Fruit fly (Drosophila melanogaster) whole organism, prepupa: Measurements from ENCODE around the gene Art9.

Experiments used
- Blimp-1 ChIP-seq: fragments of 200-800 bp; sonication (Bioruptor generic); optimal IDR thresholded peaks from 3 replicates; lab custom pipeline; 2017; ENCODE audit warnings: missing biosample characterization, missing genetic modification characterization, mild to moderate bottlenecking, moderate library complexity, missing genetic modification reagents
- CG10631 ChIP-seq: fragments of 200-800 bp; sonication (Bioruptor generic); optimal IDR thresholded peaks from 2 replicates; lab custom pipeline; 2016; ENCODE audit warnings: missing biosample characterization, missing genetic modification characterization
- CG10669 ChIP-seq: fragments of 200-800 bp; sonication (Bioruptor generic); optimal IDR thresholded peaks from 3 replicates; lab custom pipeline; 2018; ENCODE audit warnings: missing biosample characterization, mild to moderate bottlenecking, missing genetic modification characterization, moderate library complexity
- CG11294 ChIP-seq: fragments of 200-800 bp; sonication (Bioruptor generic); IDR thresholded peaks from 2 replicates; pipeline ENCODE4 v1.3.6; 2022; ENCODE audit warnings: missing biosample characterization, missing genetic modification characterization
- CG11762 ChIP-seq: fragments of 200-800 bp; sonication (Bioruptor generic); optimal IDR thresholded peaks from 3 replicates; lab custom pipeline; 2016; ENCODE audit warnings: missing biosample characterization, missing genetic modification characterization; ENCODE audit not compliant: insufficient read depth
- CG11902 ChIP-seq: fragments of 200-800 bp; sonication (Bioruptor generic); optimal IDR thresholded peaks from 3 replicates; lab custom pipeline; 2016; ENCODE audit warnings: missing biosample characterization, missing genetic modification characterization
- CG16779 ChIP-seq: fragments of 200-800 bp; sonication (Bioruptor generic); optimal IDR thresholded peaks from 3 replicates; lab custom pipeline; 2017; ENCODE audit warnings: missing biosample characterization, mild to moderate bottlenecking, missing genetic modification characterization
- CG3032 ChIP-seq: fragments of 200-800 bp; optimal IDR thresholded peaks from 2 replicates; lab custom pipeline; 2019; ENCODE audit warnings: missing biosample characterization, mild to moderate bottlenecking, missing genetic modification characterization, moderate library complexity
- CG3919 ChIP-seq: fragments of 200-800 bp; sonication (Bioruptor generic); optimal IDR thresholded peaks from 3 replicates; lab custom pipeline; 2016; ENCODE audit warnings: missing biosample characterization, missing genetic modification characterization
- CG6808 ChIP-seq: fragments of 200-800 bp; sonication (Bioruptor generic); optimal IDR thresholded peaks from 3 replicates; lab custom pipeline; 2017; ENCODE audit warnings: missing biosample characterization, missing genetic modification characterization, mild to moderate bottlenecking, moderate library complexity, missing genetic modification reagents
- CG6854 ChIP-seq: fragments of 200-800 bp; sonication (Bioruptor generic); optimal IDR thresholded peaks from 2 replicates; lab custom pipeline; 2017; ENCODE audit warnings: missing biosample characterization, mild to moderate bottlenecking, missing genetic modification characterization
- CG8632 ChIP-seq: fragments of 200-800 bp; sonication (Bioruptor generic); optimal IDR thresholded peaks from 3 replicates; lab custom pipeline; 2016; ENCODE audit warnings: missing biosample characterization, missing genetic modification characterization
- Eip75B ChIP-seq: fragments of 200-800 bp; sonication (Bioruptor generic); optimal IDR thresholded peaks from 3 replicates; lab custom pipeline; 2016; ENCODE audit warnings: missing biosample characterization, missing genetic modification characterization
- Eip78C ChIP-seq: fragments of 200-800 bp; sonication (Bioruptor generic); peaks from one replicate; lab custom pipeline; 2016; ENCODE audit warnings: missing biosample characterization, missing genetic modification characterization
- Eip93F ChIP-seq: fragments of 200-800 bp; sonication (Bioruptor generic); optimal IDR thresholded peaks from 2 replicates; lab custom pipeline; 2016; ENCODE audit warnings: missing biosample characterization, mild to moderate bottlenecking, missing genetic modification characterization
- Ets21C ChIP-seq: fragments of 200-800 bp; sonication (Bioruptor generic); optimal IDR thresholded peaks from 3 replicates; lab custom pipeline; 2016; ENCODE audit warnings: missing biosample characterization, missing genetic modification characterization
- Ets96B ChIP-seq: fragments of 200-800 bp; optimal IDR thresholded peaks from 2 replicates; lab custom pipeline; 2019; ENCODE audit warnings: missing biosample characterization, mild to moderate bottlenecking, missing genetic modification characterization, moderate library complexity
- Hr38 ChIP-seq: sonication (Bioruptor generic); optimal IDR thresholded peaks from 2 replicates; lab custom pipeline; 2016; ENCODE audit warnings: missing biosample characterization, missing genetic modification characterization
- Hr39 ChIP-seq: fragments of 200-800 bp; sonication (Bioruptor generic); optimal IDR thresholded peaks from 2 replicates; lab custom pipeline; 2016; ENCODE audit warnings: missing biosample characterization, missing genetic modification characterization
- Hr4 ChIP-seq: fragments of 200-800 bp; sonication (Bioruptor generic); optimal IDR thresholded peaks from 3 replicates; lab custom pipeline; 2016; ENCODE audit warnings: missing biosample characterization, missing genetic modification characterization
- Lpt ChIP-seq: fragments of 200-800 bp; sonication (Bioruptor generic); optimal IDR thresholded peaks from 3 replicates; lab custom pipeline; 2016; ENCODE audit warnings: missing biosample characterization, missing genetic modification characterization
- Met ChIP-seq: fragments of 200-800 bp; sonication (Bioruptor generic); optimal IDR thresholded peaks from 3 replicates; lab custom pipeline; 2016; ENCODE audit warnings: missing biosample characterization, missing genetic modification characterization
- OdsH ChIP-seq: fragments of 200-800 bp; sonication (Bioruptor generic); optimal IDR thresholded peaks from 3 replicates; lab custom pipeline; 2016; ENCODE audit warnings: missing biosample characterization, missing genetic modification characterization
- Smox ChIP-seq: fragments of 200-800 bp; sonication (Bioruptor generic); optimal IDR thresholded peaks from 3 replicates; lab custom pipeline; 2016; ENCODE audit warnings: missing biosample characterization, missing genetic modification characterization
- Sox102F ChIP-seq: fragments of 200-800 bp; sonication (Bioruptor generic); optimal IDR thresholded peaks from 2 replicates; lab custom pipeline; 2016; ENCODE audit warnings: missing biosample characterization, mild to moderate bottlenecking, missing genetic modification characterization
- Sox15 ChIP-seq: fragments of 200-800 bp; sonication (Bioruptor generic); optimal IDR thresholded peaks from 3 replicates; lab custom pipeline; 2016; ENCODE audit warnings: missing biosample characterization, missing genetic modification characterization
- achi ChIP-seq: fragments of 200-800 bp; sonication (Bioruptor generic); optimal IDR thresholded peaks from 3 replicates; lab custom pipeline; 2016; ENCODE audit warnings: missing biosample characterization, missing genetic modification characterization
- cyc ChIP-seq: fragments of 200-800 bp; sonication (Bioruptor generic); optimal IDR thresholded peaks from 3 replicates; lab custom pipeline; 2016; ENCODE audit warnings: missing biosample characterization, missing genetic modification characterization
- dac ChIP-seq: fragments of 200-800 bp; sonication (Bioruptor generic); optimal IDR thresholded peaks from 2 replicates; lab custom pipeline; 2017; ENCODE audit warnings: missing biosample characterization, mild to moderate bottlenecking, missing genetic modification characterization
- dsx ChIP-seq: fragments of 200-800 bp; optimal IDR thresholded peaks from 3 replicates; lab custom pipeline; 2019; ENCODE audit warnings: missing biosample characterization, mild to moderate bottlenecking, missing genetic modification characterization, moderate library complexity; ENCODE audit not compliant: poor library complexity, severe bottlenecking
- esn ChIP-seq: fragments of 200-800 bp; sonication (Bioruptor generic); optimal IDR thresholded peaks from 2 replicates; lab custom pipeline; 2016; ENCODE audit warnings: missing biosample characterization, mild to moderate bottlenecking, missing genetic modification characterization, moderate library complexity
- fd59A ChIP-seq: fragments of 200-800 bp; sonication (Bioruptor generic); optimal IDR thresholded peaks from 2 replicates; lab custom pipeline; 2017; ENCODE audit warnings: missing biosample characterization, mild to moderate bottlenecking, missing genetic modification characterization, missing genetic modification reagents
- fd85E ChIP-seq: fragments of 200-800 bp; sonication (Bioruptor generic); optimal IDR thresholded peaks from 3 replicates; lab custom pipeline; 2016; ENCODE audit warnings: missing biosample characterization, missing genetic modification characterization
- lz ChIP-seq: fragments of 200-800 bp; sonication (Bioruptor generic); optimal IDR thresholded peaks from 3 replicates; lab custom pipeline; 2016; ENCODE audit warnings: missing biosample characterization, missing genetic modification characterization
- pdm3 ChIP-seq: fragments of 200-800 bp; sonication (Bioruptor generic); optimal IDR thresholded peaks from 3 replicates; lab custom pipeline; 2016; ENCODE audit warnings: missing biosample characterization, missing genetic modification characterization
- ss ChIP-seq, 2 experiments: fragments of 200-800 bp; sonication (Bioruptor generic); optimal IDR thresholded peaks; 2 replicates in 1 of 2; 3 replicates in 1 of 2; lab custom pipeline; 2017 to 2018; ENCODE audit warnings: mild to moderate bottlenecking in 2 of 2, missing biosample characterization in 2 of 2, missing genetic modification characterization in 2 of 2, moderate library complexity in 1 of 2
- svp ChIP-seq: fragments of 200-800 bp; sonication (Bioruptor generic); peaks from one replicate; lab custom pipeline; 2016; ENCODE audit warnings: missing biosample characterization, missing genetic modification characterization
- topi ChIP-seq: fragments of 200-800 bp; sonication (Bioruptor generic); optimal IDR thresholded peaks from 3 replicates; lab custom pipeline; 2016; ENCODE audit warnings: missing biosample characterization, missing genetic modification characterization
- vri ChIP-seq: fragments of 200-800 bp; sonication (Bioruptor generic); optimal IDR thresholded peaks from 3 replicates; lab custom pipeline; 2016; ENCODE audit warnings: missing biosample characterization, mild to moderate bottlenecking, missing genetic modification characterization

Gene Art9

dm6 chr3R:13952303-13952702 is 9.0 kb upstream of the Art9 start (continued):
- TF ChIP-seq CG10669 (GFP tag; lab: Kevin White, UChicago) (no peak), Met (GFP tag; lab: Kevin White, UChicago) (no peak), CG6808 (GFP tag; lab: Kevin White, UChicago) (no peak), Eip93F (no peak), ss (GFP tag; optimal IDR thresholded peaks at IDR 0.05; lab: Kevin White, UChicago) (no peak), fd59A (GFP tag; lab: Kevin White, UChicago) (no peak), CG11762 (GFP tag; lab: Kevin White, UChicago) (no peak), pdm3 (GFP tag; lab: Kevin White, UChicago) (peak; percentile 54), CG11902 (GFP tag; lab: Kevin White, UChicago) (no peak), vri (GFP tag; lab: Kevin White, UChicago) (no peak), CG3919 (GFP tag; lab: Kevin White, UChicago) (peak; percentile 35), CG6854 (no peak), esn (GFP tag; lab: Kevin White, UChicago) (no peak), dac (peak; percentile 44), CG3032 (tag; lab: Kevin White, UChicago) (no peak), Sox15 (GFP tag; lab: Kevin White, UChicago) (no peak), Hr39 (no peak), OdsH (GFP tag; lab: Kevin White, UChicago) (peak; percentile 47), Lpt (GFP tag; lab: Kevin White, UChicago) (peak; percentile 39), lz (GFP tag; lab: Kevin White, UChicago) (no peak), achi (peak; percentile 45), fd85E (GFP tag; lab: Kevin White, UChicago) (no peak), Hr38 (GFP tag; lab: Kevin White, UChicago) (peak; percentile 23), topi (GFP tag; lab: Kevin White, UChicago) (no peak), Sox102F (GFP tag; lab: Kevin White, UChicago) (no peak), svp (GFP tag; lab: Kevin White, UChicago) (no peak), Ets96B (no peak), Blimp-1 (GFP tag; lab: Kevin White, UChicago) (no peak), Ets21C (GFP tag; lab: Kevin White, UChicago) (no peak), cyc (GFP tag; lab: Kevin White, UChicago) (no peak)

dm6 chr3R:13951038-13951437 is 7.8 kb upstream of the Art9 start, which contains the start of gene CG9926:
Gene CG9926 (minus strand): TSS chr3R:13951138.
- TF ChIP-seq CG10631 (GFP tag; lab: Kevin White, UChicago) (no peak), ss (GFP tag; optimal IDR thresholded peaks at IDR 0.05; lab: Kevin White, UChicago) (no peak), CG16779 (tag; lab: Kevin White, UChicago) (no peak), fd59A (GFP tag; lab: Kevin White, UChicago) (no peak)

- no peak for TF ChIP-seq fd85E (GFP tag; lab: Kevin White, UChicago)
- no peak for TF ChIP-seq Eip75B (GFP tag; lab: Kevin White, UChicago)
- no peak for TF ChIP-seq Ets96B
- no peak for TF ChIP-seq CG11294
- TF ChIP-seq achi, result no peak
- TF ChIP-seq Hr4 (GFP tag; lab: Kevin White, UChicago), result no peak
- TF ChIP-seq CG11902 (GFP tag; lab: Kevin White, UChicago), result no peak
- no peak for TF ChIP-seq ss (GFP tag; optimal IDR thresholded peaks at IDR 0.05; lab: Kevin White, UChicago)
- no peak for TF ChIP-seq esn (GFP tag; lab: Kevin White, UChicago)
- TF ChIP-seq CG3919 (GFP tag; lab: Kevin White, UChicago), result no peak
- no peak for TF ChIP-seq dsx (GFP tag; lab: Kevin White, UChicago)
- TF ChIP-seq Eip78C (GFP tag; lab: Kevin White, UChicago), result no peak
- no peak for TF ChIP-seq CG10669 (GFP tag; lab: Kevin White, UChicago)
- TF ChIP-seq CG8632 (GFP tag; lab: Kevin White, UChicago), result no peak
- no peak for TF ChIP-seq Smox (GFP tag; lab: Kevin White, UChicago)
Measured at dm6 chr3R:13949571-13949970, 6.3 kb upstream of the Art9 start.
